Fruit fly (Drosophila melanogaster) whole organism: Measurements from ENCODE around the gene CG14971.

Experiments used
- CG8478 ChIP-seq: fragments of >200 bp; optimal IDR thresholded peaks from 2 replicates; lab custom pipeline; 2018; ENCODE audit warnings: inconsistent platforms
- Dll ChIP-seq: fragments of >200 bp; optimal IDR thresholded peaks from 2 replicates; lab custom pipeline; 2017
- EcR ChIP-seq, 2 experiments: fragments of >200 bp; optimal IDR thresholded peaks; 2 replicates each; lab custom pipeline; 2017; ENCODE audit warnings: missing biosample characterization in 2 of 2, missing genetic modification characterization in 2 of 2, missing genetic modification reagents in 2 of 2
- pan ChIP-seq: fragments of >200 bp; optimal IDR thresholded peaks from 2 replicates; lab custom pipeline; 2017
- psq ChIP-seq: fragments of >200 bp; optimal IDR thresholded peaks from 2 replicates; lab custom pipeline; 2017
- usp ChIP-seq: fragments of >200 bp; optimal IDR thresholded peaks from 2 replicates; lab custom pipeline; 2017; ENCODE audit warnings: missing biosample characterization, missing genetic modification characterization, mixed read lengths

- no peak for TF ChIP-seq pan (lab: Kevin White, UChicago)
- TF ChIP-seq EcR (GFP tag; optimal IDR thresholded peaks at IDR 0.05; lab: Kevin White, UChicago) = no peak
- no peak for TF ChIP-seq CG8478 (lab: Kevin White, UChicago)
- no peak for TF ChIP-seq usp (GFP tag; lab: Kevin White, UChicago)
- no peak for TF ChIP-seq psq (lab: Kevin White, UChicago)
- no peak for TF ChIP-seq Dll (lab: Kevin White, UChicago)
Measured at dm6 chr3L:3512998-3513397, 41.9 kb upstream of the CG14971 start.
